Worm (Caenorhabditis elegans) whole organism, L4 larva: ENCODE results near the gene clec-153.

Source experiments
- egl-27 ChIP-seq: sonication (generic microtip); optimal IDR thresholded peaks from 3 replicates; lab custom pipeline; 2017; ENCODE audit warnings: missing biosample characterization, missing genetic modification reagents, missing genetic modification characterization
- lsy-2 ChIP-seq, 2 experiments: fragments of 150-350 bp in 1 of 2; sonication (generic microtip) in 1 of 2; optimal IDR thresholded peaks; 2 replicates each; lab custom pipeline; 2014 to 2017; ENCODE audit warnings: missing biosample characterization in 2 of 2, missing genetic modification characterization in 2 of 2
- mdl-1 ChIP-seq, 2 experiments: fragments of 150-350 bp in 1 of 2; sonication (generic microtip) in 1 of 2; optimal IDR thresholded peaks; 2 replicates each; lab custom pipeline; 2014 to 2017; ENCODE audit warnings: missing biosample characterization in 2 of 2, missing genetic modification characterization in 2 of 2
- spr-1 ChIP-seq: sonication (generic microtip); optimal IDR thresholded peaks from 2 replicates; lab custom pipeline; 2016; ENCODE audit warnings: mild to moderate bottlenecking, missing genetic modification characterization, missing compliant biosample characterization

DNA sequence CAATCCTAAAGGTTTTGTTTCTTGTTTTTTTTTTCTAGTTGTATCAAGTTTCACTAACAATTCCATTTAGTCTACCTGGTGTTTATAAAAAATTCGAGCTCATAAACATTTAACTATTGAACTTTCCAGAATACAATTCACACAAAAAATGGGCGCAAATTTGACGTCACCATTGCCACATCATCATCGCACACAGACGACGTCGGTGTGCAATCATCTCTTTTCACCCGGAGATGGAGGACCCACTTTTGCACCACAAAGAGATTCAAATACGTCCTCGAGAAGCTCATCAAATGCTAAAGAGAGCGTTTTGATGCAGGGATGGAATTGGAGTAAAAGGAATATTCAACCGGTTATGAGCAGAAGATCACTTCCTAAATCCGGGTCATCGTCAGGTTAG is 24.4 kb downstream of the clec-153 start:
- TF ChIP-seq lsy-2 (tag; optimal IDR thresholded peaks at IDR 0.05; lab: Kevin White, UChicago) (no peak), egl-27 (tag; lab: Kevin White, UChicago) (no peak), spr-1 (tag; lab: Kevin White, UChicago) (no peak), mdl-1 (tag; optimal IDR thresholded peaks at IDR 0.05; lab: Kevin White, UChicago) (no peak)
